Worm (Caenorhabditis elegans): ENCODE data around the gene mrp-5.
"Not testable (repeated sequence)": the region's sequence is repeated elsewhere in the genome, so short reads cannot be mapped to it uniquely, and the experiment has no call there.

The mrp-5 gene

ce11 chrX:14970221-14970801, 24.2 kb upstream of the mrp-5 start, which contains the start of the genes flwr-1 and tbc-1 (continued):
- TF ChIP-seq zfp-3 (GFP tag; conservative IDR thresholded peaks at IDR 0.05), result no peak
- TF ChIP-seq mxl-3 (GFP tag; optimal IDR thresholded peaks at IDR 0.05), result peak; percentile 1
- no peak for TF ChIP-seq ZK546.5 (tag; optimal IDR thresholded peaks at IDR 0.05)
- TF ChIP-seq nhr-28 (tag; optimal IDR thresholded peaks at IDR 0.05), result peak; percentile 10
- TF ChIP-seq zip-11 (GFP tag; IDR thresholded peaks at IDR 0.05), result no peak
- TF ChIP-seq ztf-11 (tag; optimal IDR thresholded peaks at IDR 0.05), result no peak
- no peak for TF ChIP-seq daf-19 (GFP tag; conservative IDR thresholded peaks at IDR 0.05)
- no peak for TF ChIP-seq aha-1 (tag)
- no peak for TF ChIP-seq R02D3.7 (tag; optimal IDR thresholded peaks at IDR 0.05)
- peak; percentile 29 for TF ChIP-seq pqm-1 (tag; optimal IDR thresholded peaks at IDR 0.05)
- TF ChIP-seq Y48G9A.11 (GFP tag; IDR thresholded peaks at IDR 0.05), result no peak
- TF ChIP-seq F26F4.8 (GFP tag; conservative IDR thresholded peaks at IDR 0.05), result no peak
- TF ChIP-seq lin-13 (GFP tag; optimal IDR thresholded peaks at IDR 0.05), result no peak
- TF ChIP-seq dve-1 (tag; optimal IDR thresholded peaks at IDR 0.05; ENCODE audit: insufficient read depth), result peak; percentile 47
- no peak for TF ChIP-seq snpc-4 (tag; optimal IDR thresholded peaks at IDR 0.05)
- TF ChIP-seq ceh-28 (tag; optimal IDR thresholded peaks at IDR 0.05), result peak; percentile 35
- no peak for TF ChIP-seq nhr-48 (tag; optimal IDR thresholded peaks at IDR 0.05)
- TF ChIP-seq unc-130 (GFP tag; optimal IDR thresholded peaks at IDR 0.05), result no peak
- TF ChIP-seq attf-4 (tag; optimal IDR thresholded peaks at IDR 0.05), result no peak
- TF ChIP-seq rbr-2 (tag; optimal IDR thresholded peaks at IDR 0.05), result peak; percentile 24
- no peak for TF ChIP-seq hif-1 (tag; optimal IDR thresholded peaks at IDR 0.05)
- no peak for TF ChIP-seq Y75B8A.6 (GFP tag; IDR thresholded peaks at IDR 0.05)
- no peak for TF ChIP-seq lin-39 (tag; optimal IDR thresholded peaks at IDR 0.05)
- TF ChIP-seq daf-12 (tag; optimal IDR thresholded peaks at IDR 0.05), result no peak
- TF ChIP-seq pha-4 (GFP tag; IDR thresholded peaks at IDR 0.05), result no peak
- no peak for TF ChIP-seq pha-4 (tag; optimal IDR thresholded peaks at IDR 0.05)
- no peak for TF ChIP-seq F10B5.3 (tag; optimal IDR thresholded peaks at IDR 0.05)
- no peak for TF ChIP-seq lir-3 (tag; optimal IDR thresholded peaks at IDR 0.05)
- TF ChIP-seq ceh-62 (tag; optimal IDR thresholded peaks at IDR 0.05), result no peak
- TF ChIP-seq T20F7.1 (GFP tag; optimal IDR thresholded peaks at IDR 0.05), result peak; percentile 94
- TF ChIP-seq php-3 (GFP tag; IDR thresholded peaks at IDR 0.05), result no peak
- no peak for TF ChIP-seq lin-1 (GFP tag; IDR thresholded peaks at IDR 0.05)

DNA sequence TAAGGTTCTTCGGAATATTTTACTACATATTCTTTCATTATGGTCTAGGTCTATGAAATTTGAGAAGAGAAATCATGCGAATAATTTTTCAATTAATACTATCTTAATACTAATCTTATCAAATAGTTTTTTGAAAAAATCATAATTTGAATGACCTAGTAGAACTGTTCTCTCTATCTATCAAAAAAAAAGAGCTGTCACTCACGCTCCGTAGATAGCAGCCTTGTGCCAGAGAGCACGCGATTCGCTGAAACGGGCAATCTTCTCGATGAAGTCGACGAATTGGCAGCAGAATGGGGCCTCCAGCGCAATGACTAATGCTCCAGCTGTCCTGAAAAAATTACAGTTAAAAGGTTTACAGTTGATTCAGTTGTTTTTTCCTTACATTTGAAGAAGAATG, 23.5 kb upstream of the mrp-5 start:
- TF ChIP-seq snpc-4 (tag; optimal IDR thresholded peaks at IDR 0.05), result no peak
- TF ChIP-seq dmd-6 (GFP tag; IDR thresholded peaks at IDR 0.05), result peak; percentile 61
- TF ChIP-seq hlh-11 (tag; optimal IDR thresholded peaks at IDR 0.05), result peak; percentile 25

DNA sequence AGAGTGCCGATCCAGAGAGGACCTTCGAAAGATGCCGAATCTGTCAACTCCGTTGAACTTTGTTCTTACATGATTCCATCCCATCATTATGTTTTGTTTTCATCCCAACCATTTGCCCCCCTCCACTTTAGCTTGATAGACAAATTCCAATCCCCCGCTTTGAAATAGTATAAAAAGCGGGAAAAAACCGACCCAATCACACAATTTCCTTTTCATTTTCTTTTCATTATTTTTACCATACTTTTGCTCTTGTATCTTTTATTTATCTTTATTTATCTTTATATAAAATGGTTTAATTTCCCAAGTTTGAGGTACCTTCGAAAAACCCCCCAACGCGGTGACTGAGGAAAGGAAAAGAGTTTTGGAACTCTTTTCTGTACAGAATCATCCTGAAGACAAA, 20.4 kb upstream of the mrp-5 start, which contains the start of gene F20D1.22:
Gene F20D1.22, plus strand, starts transcription at position 301 of the 400 bp plus-strand sequence.
- not testable (repeated sequence) for TF ChIP-seq spr-1, daf-12, mdl-1 (tag; optimal IDR thresholded peaks at IDR 0.05)

DNA sequence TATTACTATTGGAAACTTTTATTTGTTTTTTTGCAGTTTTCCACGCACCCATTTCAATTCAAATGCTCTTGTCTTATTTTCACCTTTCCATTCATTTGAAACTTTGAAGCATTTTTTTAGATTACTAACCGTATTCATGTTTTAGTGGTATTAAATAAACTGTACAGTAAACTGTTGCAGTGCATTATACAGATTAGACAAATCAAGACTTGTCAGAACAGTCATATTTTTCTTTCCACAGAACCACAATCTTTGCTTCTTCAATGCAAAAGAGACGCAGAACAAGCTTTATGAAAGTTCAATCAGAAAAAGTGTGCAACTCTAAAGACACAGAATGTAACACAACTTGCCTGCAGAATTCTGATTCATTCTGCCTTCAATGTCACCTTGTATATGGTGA, 19.6 kb upstream of the mrp-5 start, which contains the start of gene F45B8.5:
Gene F45B8.5, plus strand, starts transcription at position 301 of the 400 bp plus-strand sequence.
- TF ChIP-seq jun-1 (tag; optimal IDR thresholded peaks at IDR 0.05) (no peak), lin-29 (GFP tag; IDR thresholded peaks at IDR 0.05) (no peak), nhr-25 (tag; optimal IDR thresholded peaks at IDR 0.05; ENCODE audit: borderline replicate concordance, insufficient read depth) (no peak), F10B5.3 (tag; optimal IDR thresholded peaks at IDR 0.05) (no peak), nhr-11 (tag; optimal IDR thresholded peaks at IDR 0.05) (no peak), mep-1 (tag; optimal IDR thresholded peaks at IDR 0.05) (no peak), lin-13 (GFP tag; optimal IDR thresholded peaks at IDR 0.05) (no peak), daf-8 (GFP tag; IDR thresholded peaks at IDR 0.05) (no peak), dmd-8 (GFP tag; IDR thresholded peaks at IDR 0.05) (no peak), pha-4 (GFP tag; IDR thresholded peaks at IDR 0.05) (no peak), pha-4 (tag; optimal IDR thresholded peaks at IDR 0.05) (no peak), nhr-41 (GFP tag; IDR thresholded peaks at IDR 0.05) (no peak), F37D6.2 (tag; optimal IDR thresholded peaks at IDR 0.05) (no peak), dve-1 (tag; optimal IDR thresholded peaks at IDR 0.05; ENCODE audit: insufficient read depth) (no peak), egl-43 (GFP tag; IDR thresholded peaks at IDR 0.05) (no peak), F44E2.7 (GFP tag; IDR thresholded peaks at IDR 0.05) (no peak), F26F4.8 (GFP tag; conservative IDR thresholded peaks at IDR 0.05) (no peak), set-16 (GFP tag; IDR thresholded peaks at IDR 0.05) (no peak)

Data from whole organism, L4 larva.